Worm (Caenorhabditis elegans) whole organism, L2 larva: ENCODE results near the gene fbxa-155.

Experiments
- C34F6.9 ChIP-seq: fragments of 150-350 bp; optimal IDR thresholded peaks from 2 replicates; lab custom pipeline; 2014; ENCODE audit warnings: missing biosample characterization, missing genetic modification characterization
- alr-1 ChIP-seq: fragments of 150-350 bp; optimal IDR thresholded peaks from 2 replicates; lab custom pipeline; 2014; ENCODE audit warnings: missing biosample characterization, missing genetic modification characterization
- aly-2 ChIP-seq: fragments of 150-350 bp; optimal IDR thresholded peaks from 2 replicates; lab custom pipeline; 2014; ENCODE audit warnings: missing biosample characterization, missing genetic modification characterization
- ama-1 ChIP-seq: fragments of 150-350 bp; optimal IDR thresholded peaks from 2 replicates; lab custom pipeline; 2018; ENCODE audit warnings: inconsistent platforms
- blmp-1 ChIP-seq: sonication (generic microtip); optimal IDR thresholded peaks from 2 replicates; lab custom pipeline; 2017; ENCODE audit warnings: missing genetic modification characterization, mild to moderate bottlenecking, missing compliant biosample characterization, antibody characterized with exemption, moderate library complexity; ENCODE audit not compliant: insufficient read depth
- ceh-16 ChIP-seq: fragments of 150-350 bp; optimal IDR thresholded peaks from 2 replicates; lab custom pipeline; 2014; ENCODE audit warnings: missing biosample characterization, missing genetic modification characterization
- ceh-82 ChIP-seq: fragments of 150-350 bp; optimal IDR thresholded peaks from 2 replicates; lab custom pipeline; 2014; ENCODE audit warnings: missing biosample characterization, missing genetic modification characterization
- crh-2 ChIP-seq: sonication (generic microtip); optimal IDR thresholded peaks from 2 replicates; lab custom pipeline; 2017; ENCODE audit warnings: missing biosample characterization, missing genetic modification characterization
- dmd-4 ChIP-seq: sonication (generic microtip); optimal IDR thresholded peaks from 2 replicates; lab custom pipeline; 2017; ENCODE audit warnings: missing biosample characterization, missing genetic modification characterization
- egl-27 ChIP-seq: sonication (generic microtip); optimal IDR thresholded peaks from 3 replicates; lab custom pipeline; 2017; ENCODE audit warnings: missing biosample characterization, missing genetic modification reagents, missing genetic modification characterization
- elt-1 ChIP-seq: fragments of 150-350 bp; optimal IDR thresholded peaks from 2 replicates; lab custom pipeline; 2014; ENCODE audit warnings: missing biosample characterization, missing genetic modification characterization
- elt-3 ChIP-seq: sonication (generic microtip); optimal IDR thresholded peaks from 2 replicates; lab custom pipeline; 2017; ENCODE audit warnings: missing biosample characterization, missing genetic modification characterization
- fos-1 ChIP-seq: fragments of 150-350 bp; optimal IDR thresholded peaks from 2 replicates; lab custom pipeline; 2014; ENCODE audit warnings: missing biosample characterization, missing genetic modification characterization
- gmeb-1 ChIP-seq: fragments of 150-350 bp; optimal IDR thresholded peaks from 2 replicates; lab custom pipeline; 2014; ENCODE audit warnings: missing biosample characterization, missing genetic modification characterization
- lin-11 ChIP-seq: fragments of 150-350 bp; sonication (generic microtip); optimal IDR thresholded peaks from 2 replicates; lab custom pipeline; 2014; ENCODE audit warnings: missing biosample characterization, missing genetic modification characterization, inconsistent platforms, mixed read lengths
- lin-13 ChIP-seq: fragments of 150-350 bp; optimal IDR thresholded peaks from 2 replicates; lab custom pipeline; 2014; ENCODE audit warnings: missing biosample characterization, missing genetic modification reagents, missing genetic modification characterization
- lin-39 ChIP-seq: fragments of 150-350 bp; optimal IDR thresholded peaks from 2 replicates; lab custom pipeline; 2014; ENCODE audit warnings: missing biosample characterization, missing genetic modification reagents, missing genetic modification characterization
- lsy-2 ChIP-seq, 2 experiments: fragments of 150-350 bp in 1 of 2; sonication (generic microtip) in 1 of 2; optimal IDR thresholded peaks; 2 replicates each; lab custom pipeline; 2014 to 2017; ENCODE audit warnings: missing biosample characterization in 2 of 2, missing genetic modification characterization in 2 of 2
- mab-5 ChIP-seq: fragments of 150-350 bp; optimal IDR thresholded peaks from 2 replicates; lab custom pipeline; 2014; ENCODE audit warnings: missing biosample characterization, missing genetic modification characterization
- mbf-1 ChIP-seq: sonication (generic microtip); optimal IDR thresholded peaks from 2 replicates; lab custom pipeline; 2017; ENCODE audit warnings: missing biosample characterization, missing genetic modification characterization
- mdl-1 ChIP-seq, 2 experiments: fragments of 150-350 bp in 1 of 2; sonication (generic microtip) in 1 of 2; optimal IDR thresholded peaks; 2 replicates each; lab custom pipeline; 2017; ENCODE audit warnings: missing biosample characterization in 2 of 2, missing genetic modification characterization in 2 of 2
- nhr-10 ChIP-seq: sonication (generic microtip); optimal IDR thresholded peaks from 2 replicates; lab custom pipeline; 2017; ENCODE audit warnings: missing biosample characterization, missing genetic modification characterization
- nhr-12 ChIP-seq: fragments of 150-350 bp; optimal IDR thresholded peaks from 2 replicates; lab custom pipeline; 2014; ENCODE audit warnings: missing biosample characterization, missing genetic modification characterization
- nhr-129 ChIP-seq: fragments of 150-350 bp; optimal IDR thresholded peaks from 2 replicates; lab custom pipeline; 2014; ENCODE audit warnings: missing biosample characterization, missing genetic modification characterization
- nhr-21 ChIP-seq: fragments of 150-350 bp; optimal IDR thresholded peaks from 2 replicates; lab custom pipeline; 2014; ENCODE audit warnings: missing biosample characterization, missing genetic modification characterization
- nhr-237 ChIP-seq: fragments of 150-350 bp; optimal IDR thresholded peaks from 2 replicates; lab custom pipeline; 2014; ENCODE audit warnings: missing biosample characterization, missing genetic modification characterization
- nhr-25 ChIP-seq: fragments of 150-350 bp; sonication (generic microtip); optimal IDR thresholded peaks from 3 replicates; lab custom pipeline; 2014; ENCODE audit warnings: missing biosample characterization, missing genetic modification characterization
- nhr-6 ChIP-seq: fragments of 150-350 bp; optimal IDR thresholded peaks from 2 replicates; lab custom pipeline; 2014; ENCODE audit warnings: missing biosample characterization, missing genetic modification characterization
- nhr-77 ChIP-seq: fragments of 150-350 bp; optimal IDR thresholded peaks from 2 replicates; lab custom pipeline; 2014; ENCODE audit warnings: missing biosample characterization, missing genetic modification characterization
- sem-4 ChIP-seq: fragments of 150-350 bp; optimal IDR thresholded peaks from 2 replicates; lab custom pipeline; 2014; ENCODE audit warnings: missing biosample characterization, missing genetic modification reagents, missing genetic modification characterization
- sma-3 ChIP-seq: sonication (generic microtip); optimal IDR thresholded peaks from 2 replicates; lab custom pipeline; 2016; ENCODE audit warnings: missing genetic modification reagents, missing genetic modification characterization, missing compliant biosample characterization
- sma-9 ChIP-seq, 2 experiments: fragments of 150-350 bp in 1 of 2; sonication (generic microtip) in 1 of 2; optimal IDR thresholded peaks; 2 replicates each; lab custom pipeline; 2014 to 2016; ENCODE audit warnings: missing genetic modification characterization in 2 of 2, mild to moderate bottlenecking in 1 of 2, missing biosample characterization in 1 of 2, missing compliant biosample characterization in 1 of 2, missing genetic modification reagents in 1 of 2, moderate library complexity in 1 of 2
- snpc-4 ChIP-seq: fragments of 150-350 bp; optimal IDR thresholded peaks from 2 replicates; lab custom pipeline; 2014; ENCODE audit warnings: missing biosample characterization, missing genetic modification characterization
- unc-39 ChIP-seq: fragments of 150-350 bp; optimal IDR thresholded peaks from 2 replicates; lab custom pipeline; 2014; ENCODE audit warnings: missing biosample characterization, missing genetic modification characterization
- unc-55 ChIP-seq: fragments of 150-350 bp; sonication (generic microtip); optimal IDR thresholded peaks from 3 replicates; lab custom pipeline; 2014; ENCODE audit warnings: missing biosample characterization, missing genetic modification reagents, missing genetic modification characterization
- unc-62 ChIP-seq: fragments of 150-350 bp; optimal IDR thresholded peaks from 2 replicates; lab custom pipeline; 2014; ENCODE audit warnings: missing biosample characterization, missing genetic modification reagents, missing genetic modification characterization
- zag-1 ChIP-seq: fragments of 150-350 bp; optimal IDR thresholded peaks from 2 replicates; lab custom pipeline; 2014; ENCODE audit warnings: missing biosample characterization, missing genetic modification characterization
- ztf-1 ChIP-seq: fragments of 200-800 bp; sonication (Bioruptor generic); conservative IDR thresholded peaks from 2 replicates; pipeline ENCODE4 v1.3.6; 2022; ENCODE audit warnings: missing genetic modification characterization, missing compliant biosample characterization
- ztf-11 ChIP-seq: sonication (generic microtip); optimal IDR thresholded peaks from 2 replicates; lab custom pipeline; 2017; ENCODE audit warnings: missing biosample characterization, missing genetic modification characterization
- ztf-4 ChIP-seq: fragments of 150-350 bp; optimal IDR thresholded peaks from 2 replicates; lab custom pipeline; 2014; ENCODE audit warnings: missing biosample characterization, missing genetic modification characterization

The fbxa-155 gene

DNA sequence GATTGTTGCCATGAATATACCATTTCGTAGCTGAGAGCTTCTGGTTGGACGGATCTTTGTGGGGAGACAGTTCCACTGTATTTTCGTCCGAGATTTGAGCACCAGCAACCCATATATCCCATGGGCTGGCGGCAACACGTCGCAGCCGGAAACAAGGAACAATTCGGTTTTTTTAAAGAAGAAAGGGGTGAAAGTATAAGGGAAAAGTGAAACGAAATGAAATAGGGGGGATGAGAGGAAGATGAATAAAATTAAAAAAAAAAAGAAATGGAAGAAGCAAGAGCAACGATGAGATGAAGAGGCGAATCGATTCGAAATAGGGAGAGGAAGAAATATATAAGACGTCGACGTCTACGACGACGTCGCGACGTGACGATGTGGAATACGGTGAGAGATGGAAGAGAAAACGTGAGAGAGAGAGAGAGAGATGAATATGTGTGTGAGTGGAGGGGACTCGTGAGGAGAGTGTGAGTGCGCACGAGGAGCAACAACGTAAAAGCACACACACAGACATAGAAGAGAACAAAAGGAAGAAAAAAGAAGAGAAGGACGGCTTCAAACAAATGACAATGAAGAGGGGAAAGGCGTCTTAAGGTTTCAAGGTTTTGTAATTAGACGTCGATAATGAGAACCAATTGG lies 6.5 kb upstream of the fbxa-155 start, which contains the start of gene rgs-1:
rgs-1 (minus strand) TSS at position 146 of the 639 bp plus-strand sequence.
- TF ChIP-seq nhr-237 (tag; lab: Kevin White, UChicago) = no peak
- no peak for TF ChIP-seq snpc-4 (tag; lab: Kevin White, UChicago)
- peak; percentile 77 for TF ChIP-seq crh-2 (tag; lab: Kevin White, UChicago)
- TF ChIP-seq mdl-1 (tag; optimal IDR thresholded peaks at IDR 0.05; lab: Kevin White, UChicago) = peak in 1 of 2 experiments; percentile 76
- peak; percentile 89 for TF ChIP-seq unc-55
- TF ChIP-seq sem-4 (tag; lab: Kevin White, UChicago) = peak; percentile 2
- TF ChIP-seq fos-1 = peak; percentile 9
- no peak for TF ChIP-seq gmeb-1
- TF ChIP-seq nhr-77 (tag; lab: Kevin White, UChicago) = no peak
- TF ChIP-seq ama-1 (lab: Kevin White, UChicago) = no peak
- TF ChIP-seq lsy-2 (tag; optimal IDR thresholded peaks at IDR 0.05; lab: Kevin White, UChicago) = peak in 1 of 2 experiments; percentile 62
- TF ChIP-seq C34F6.9 (tag; lab: Kevin White, UChicago) = peak; percentile 79
- TF ChIP-seq ceh-82 (tag; lab: Kevin White, UChicago) = no peak
- TF ChIP-seq lin-13 = peak; percentile 33
- TF ChIP-seq lin-11 (tag; lab: Kevin White, UChicago) = peak; percentile 44
- TF ChIP-seq nhr-10 (tag; lab: Kevin White, UChicago) = no peak
- peak; percentile 42 for TF ChIP-seq zag-1
- peak; percentile 69 for TF ChIP-seq nhr-129
- TF ChIP-seq nhr-6 = peak; percentile 37

- TF ChIP-seq lin-39 (tag; lab: Kevin White, UChicago) (no peak), zag-1 (no peak), lsy-2 (tag; optimal IDR thresholded peaks at IDR 0.05; lab: Kevin White, UChicago) (no peak), nhr-129 (no peak), elt-1 (tag; lab: Kevin White, UChicago) (no peak), unc-39 (no peak), dmd-4 (no peak), elt-3 (tag; lab: Kevin White, UChicago) (no peak), ceh-16 (tag; lab: Kevin White, UChicago) (no peak), unc-55 (no peak), nhr-10 (tag; lab: Kevin White, UChicago) (no peak)
These were observed 2.1 kb upstream of the fbxa-155 start, which contains the start of gene C05B5.16 for ce11 chrIII:10012136-10012535. Gene C05B5.16, plus strand, starts transcription at chrIII:10012436.

DNA sequence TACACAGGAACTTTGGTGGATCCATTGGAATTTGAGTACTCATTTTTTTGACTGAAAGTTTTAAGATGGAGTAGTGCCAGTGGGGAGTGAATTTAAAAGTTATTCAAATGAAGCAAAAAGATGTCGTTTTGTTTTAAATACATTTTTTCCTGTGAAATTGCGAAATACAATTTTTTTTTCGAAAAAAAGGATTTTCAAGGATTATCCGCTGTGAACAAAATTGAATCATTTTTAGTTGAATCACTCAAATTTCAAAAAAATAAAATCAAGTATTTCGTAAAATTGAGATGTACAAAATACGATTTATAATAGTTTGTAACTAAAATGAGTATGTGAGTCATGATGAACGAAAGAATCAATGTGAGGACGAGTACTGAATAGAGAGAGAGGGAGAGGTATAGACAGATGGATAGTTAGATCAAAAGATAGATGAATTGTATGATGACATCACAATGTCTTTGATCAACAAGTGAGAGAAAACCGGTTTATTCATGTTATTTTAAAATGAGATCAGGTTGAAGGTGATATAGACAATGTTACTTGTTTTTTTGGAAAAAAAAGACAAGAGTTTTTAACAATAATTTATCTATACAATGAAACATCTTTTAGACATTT lies 3.2 kb downstream of the fbxa-155 start, which contains the start of gene C05B5.8:
C05B5.8 (minus strand) TSS at position 51 of the 615 bp plus-strand sequence.
- peak; percentile 31 for TF ChIP-seq blmp-1 (tag; lab: Kevin White, UChicago)
- TF ChIP-seq sma-3 (GFP tag; lab: Kevin White, UChicago) = peak; percentile 76
- TF ChIP-seq nhr-6 = no peak
- TF ChIP-seq mab-5 (tag; lab: Kevin White, UChicago) = no peak
- TF ChIP-seq ztf-1 (GFP tag; lab: Robert Waterston, UW) = no peak
- peak; percentile 54 for TF ChIP-seq nhr-129
- no peak for TF ChIP-seq ztf-11 (tag; lab: Kevin White, UChicago)
- TF ChIP-seq snpc-4 (tag; lab: Kevin White, UChicago) = no peak
- no peak for TF ChIP-seq egl-27 (tag; lab: Kevin White, UChicago)
- no peak for TF ChIP-seq mbf-1
- TF ChIP-seq alr-1 = no peak
- TF ChIP-seq nhr-21 (tag; lab: Kevin White, UChicago) = peak; percentile 46
- TF ChIP-seq elt-1 (tag; lab: Kevin White, UChicago) = no peak
- no peak for TF ChIP-seq unc-62
- no peak for TF ChIP-seq unc-55
- TF ChIP-seq fos-1 = peak; percentile 55
- TF ChIP-seq aly-2 (tag; lab: Kevin White, UChicago) = no peak
- peak; percentile 86 for TF ChIP-seq nhr-25 (tag; lab: Kevin White, UChicago)
- no peak for TF ChIP-seq ztf-4
- no peak for TF ChIP-seq nhr-12 (tag; lab: Kevin White, UChicago)
- TF ChIP-seq unc-39 = no peak
- peak; percentile 6 for TF ChIP-seq ceh-16 (tag; lab: Kevin White, UChicago)
- no peak for TF ChIP-seq lin-11 (tag; lab: Kevin White, UChicago)
- no peak for TF ChIP-seq ceh-82 (tag; lab: Kevin White, UChicago)
- peak; percentile 33 for TF ChIP-seq sma-9 (GFP tag; optimal IDR thresholded peaks at IDR 0.05; lab: Kevin White, UChicago)
- TF ChIP-seq sma-9 (tag; optimal IDR thresholded peaks at IDR 0.05; lab: Kevin White, UChicago) = no peak
- TF ChIP-seq gmeb-1 = no peak
- no peak for TF ChIP-seq mdl-1 (tag; optimal IDR thresholded peaks at IDR 0.05; lab: Kevin White, UChicago)
